Worm (Caenorhabditis elegans): Measurements from ENCODE around the gene Y41E3.8.
A peak's percentile ranks its signal among the peaks of the same experiment; 100 is the strongest.

Y41E3.8 gene

ce11 chrIV:15027334-15027733 lies 1.4 kb downstream of the Y41E3.8 start:
- TF ChIP-seq tab-1 (GFP tag; IDR thresholded peaks at IDR 0.05) (no peak), cog-1 (tag; optimal IDR thresholded peaks at IDR 0.05) (no peak)

DNA sequence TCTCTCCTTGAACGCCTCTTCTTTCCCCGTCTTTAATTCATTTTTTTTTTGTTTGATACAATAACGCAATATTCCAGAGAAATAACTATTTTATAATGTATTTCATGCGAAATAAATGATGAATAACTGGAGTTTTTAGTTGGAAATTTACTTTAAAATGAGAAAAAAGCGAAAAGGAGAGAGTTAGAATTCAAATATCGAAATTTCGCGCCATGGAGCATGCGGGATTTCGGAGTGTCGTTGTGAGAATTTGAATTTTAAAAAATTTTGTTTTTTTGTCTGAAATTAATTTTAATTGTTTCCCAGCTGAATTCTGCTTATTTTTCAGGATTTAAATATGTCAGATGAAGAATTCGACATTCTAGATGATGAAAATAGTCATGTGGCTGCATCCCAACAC lies 3.4 kb downstream of the Y41E3.8 start, which contains the start of gene fcd-2:
fcd-2 (plus strand) TSS at position 327 of the 400 bp plus-strand sequence.
- TF ChIP-seq ztf-23 (GFP tag; IDR thresholded peaks at IDR 0.05) (peak; percentile 12; the same call in 1 of the 2 replicates), T22C8.4 (GFP tag; IDR thresholded peaks at IDR 0.05) (no peak)

DNA sequence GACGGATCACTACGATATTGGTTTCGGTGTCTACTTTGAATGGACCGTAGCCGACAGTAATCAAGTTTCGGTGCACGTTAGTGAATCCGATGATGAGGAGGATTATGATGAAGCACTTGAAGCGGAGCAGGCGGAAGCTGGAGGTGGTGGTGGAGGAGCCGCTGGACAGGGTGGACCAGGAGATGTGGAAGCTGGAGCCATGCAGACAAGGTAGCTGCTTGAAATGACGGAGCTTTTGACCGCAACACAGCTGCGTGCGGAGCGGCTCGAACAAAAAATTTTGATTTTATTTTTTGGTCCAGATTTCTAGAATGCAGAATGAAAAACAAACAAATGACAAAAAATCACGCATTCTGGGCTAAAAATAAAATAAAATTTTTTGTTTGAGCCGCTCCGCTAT lies 4.4 kb downstream of the Y41E3.8 start:
- no peak for TF ChIP-seq klf-2 (GFP tag; conservative IDR thresholded peaks at IDR 0.05)
- TF ChIP-seq ztf-23 (GFP tag; IDR thresholded peaks at IDR 0.05), result no peak
- no peak for TF ChIP-seq med-1 (GFP tag; optimal IDR thresholded peaks at IDR 0.05; ENCODE audit: insufficient read depth)
- TF ChIP-seq T22C8.4 (GFP tag; IDR thresholded peaks at IDR 0.05), result no peak
- TF ChIP-seq ref-1 (GFP tag; conservative IDR thresholded peaks at IDR 0.05), result no peak
- no peak for TF ChIP-seq tab-1 (GFP tag; IDR thresholded peaks at IDR 0.05)
- TF ChIP-seq flt-1 (GFP tag; IDR thresholded peaks at IDR 0.05), result no peak
- no peak for TF ChIP-seq cog-1 (tag; optimal IDR thresholded peaks at IDR 0.05)
- TF ChIP-seq ztf-29 (GFP tag; IDR thresholded peaks at IDR 0.05), result no peak

DNA sequence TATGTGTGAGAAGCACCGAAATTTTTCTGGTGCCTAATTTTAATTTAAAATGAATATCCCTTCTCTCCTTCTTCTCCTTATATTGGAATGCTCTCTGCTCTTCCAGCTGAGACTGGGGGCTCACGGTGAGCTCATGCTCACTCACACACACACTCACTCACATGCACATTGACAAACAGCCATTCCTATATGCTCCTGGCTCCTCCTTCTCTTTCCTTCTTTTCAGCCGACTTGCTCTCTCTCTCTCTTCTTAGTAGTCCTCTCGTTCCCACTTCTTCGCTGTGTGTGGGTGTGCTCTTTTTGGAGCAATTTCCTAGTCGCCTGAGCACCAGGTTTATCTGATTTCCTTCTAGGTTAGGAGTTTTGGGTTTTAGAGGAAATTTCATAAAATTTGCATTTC lies 7.8 kb downstream of the Y41E3.8 start:
- TF ChIP-seq tab-1 (GFP tag; IDR thresholded peaks at IDR 0.05), result no peak
- no peak for TF ChIP-seq ref-1 (GFP tag; conservative IDR thresholded peaks at IDR 0.05)
- no peak for TF ChIP-seq flt-1 (GFP tag; IDR thresholded peaks at IDR 0.05)
- TF ChIP-seq ztf-23 (GFP tag; IDR thresholded peaks at IDR 0.05), result no peak
- no peak for TF ChIP-seq T22C8.4 (GFP tag; IDR thresholded peaks at IDR 0.05)
- no peak for TF ChIP-seq cog-1 (tag; optimal IDR thresholded peaks at IDR 0.05)
- no peak for TF ChIP-seq klf-2 (GFP tag; conservative IDR thresholded peaks at IDR 0.05)
- no peak for TF ChIP-seq ztf-29 (GFP tag; IDR thresholded peaks at IDR 0.05)
- TF ChIP-seq med-1 (GFP tag; optimal IDR thresholded peaks at IDR 0.05; ENCODE audit: insufficient read depth), result no peak

DNA sequence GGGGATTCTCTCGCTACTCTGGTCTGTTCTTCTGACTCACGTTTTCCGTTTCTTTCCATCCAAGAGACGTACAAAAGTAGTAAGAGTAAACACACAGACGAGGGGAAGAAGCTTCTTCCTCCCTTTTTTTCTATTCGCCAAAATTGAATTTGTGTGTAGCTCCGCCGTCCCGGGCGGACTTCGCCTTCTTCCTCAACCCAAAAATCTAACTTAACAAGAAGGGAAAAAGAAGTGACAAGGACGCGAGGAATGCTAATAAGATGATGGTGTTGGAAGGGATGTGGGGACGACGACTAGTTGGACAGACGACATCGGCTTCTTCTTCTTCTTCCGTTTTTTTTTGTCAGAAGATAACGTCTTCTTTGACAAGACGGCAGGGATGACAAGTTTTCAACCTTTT lies 11.8 kb downstream of the Y41E3.8 start:
- TF ChIP-seq med-1 (GFP tag; optimal IDR thresholded peaks at IDR 0.05; ENCODE audit: insufficient read depth) (no peak), ref-1 (GFP tag; conservative IDR thresholded peaks at IDR 0.05) (no peak)

DNA sequence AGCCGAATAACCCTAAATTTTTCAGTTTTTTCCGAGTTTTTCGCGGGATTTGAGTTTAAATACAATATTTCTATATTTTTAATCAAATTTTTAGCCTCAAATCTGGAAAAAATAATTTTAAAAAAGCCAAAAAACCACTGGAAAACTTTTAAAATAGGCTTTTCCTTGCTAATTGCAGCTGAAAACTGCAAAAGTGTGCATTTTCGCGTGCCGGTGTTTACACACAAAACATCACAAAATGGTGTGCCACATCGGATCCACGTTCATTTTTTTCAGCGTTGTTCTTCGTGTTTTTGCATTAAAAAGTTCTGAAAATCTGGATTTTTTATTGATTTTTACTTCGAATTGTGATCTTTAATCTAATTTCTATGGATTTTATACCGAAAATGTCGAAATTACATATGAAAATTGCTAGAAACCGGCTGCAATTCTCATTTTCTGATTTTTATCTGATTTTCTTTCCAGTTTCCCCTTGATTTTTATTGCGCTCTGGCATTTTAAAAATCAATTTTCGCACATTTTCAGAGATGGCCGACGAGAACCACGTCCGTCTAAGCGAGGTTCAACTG lies 15.2 kb downstream of the Y41E3.8 start, which contains the start of gene Y41E3.7:
Y41E3.7 (plus strand) TSS at position 519 of the 569 bp plus-strand sequence.
- no peak for TF ChIP-seq klf-2 (GFP tag; conservative IDR thresholded peaks at IDR 0.05)
- TF ChIP-seq cog-1 (tag; optimal IDR thresholded peaks at IDR 0.05), result no peak
- TF ChIP-seq flt-1 (GFP tag; IDR thresholded peaks at IDR 0.05), result no peak
- no peak for TF ChIP-seq T22C8.4 (GFP tag; IDR thresholded peaks at IDR 0.05)

DNA sequence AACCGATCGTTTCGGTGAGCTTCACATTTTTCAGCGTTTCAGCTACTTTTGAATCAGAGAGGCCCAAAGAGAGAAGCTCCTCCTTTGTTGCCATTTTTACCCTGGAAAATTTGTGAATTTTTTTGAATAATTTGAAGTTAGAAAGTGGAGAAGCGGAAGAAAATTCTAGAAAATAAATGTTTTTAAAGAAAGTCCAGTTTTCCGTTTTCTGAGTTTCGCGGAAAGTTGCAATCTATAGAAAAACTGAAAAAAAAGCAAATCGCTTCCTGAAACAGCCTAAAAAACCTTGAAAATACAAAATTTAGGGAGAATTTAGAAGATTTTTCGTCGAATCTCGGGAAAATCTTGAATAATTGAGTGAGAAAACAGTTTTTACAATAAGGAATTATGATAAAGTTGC lies 15.7 kb downstream of the Y41E3.8 start, which contains the start of gene qars-1:
qars-1 (minus strand) TSS at position 101 of the 400 bp plus-strand sequence.
- TF ChIP-seq ztf-23 (GFP tag; IDR thresholded peaks at IDR 0.05) (no peak), flt-1 (GFP tag; IDR thresholded peaks at IDR 0.05) (no peak), klf-2 (GFP tag; conservative IDR thresholded peaks at IDR 0.05) (no peak), ztf-29 (GFP tag; IDR thresholded peaks at IDR 0.05) (no peak), T22C8.4 (GFP tag; IDR thresholded peaks at IDR 0.05) (no peak), med-1 (GFP tag; optimal IDR thresholded peaks at IDR 0.05; ENCODE audit: insufficient read depth) (no peak), cog-1 (tag; optimal IDR thresholded peaks at IDR 0.05) (no peak), ref-1 (GFP tag; conservative IDR thresholded peaks at IDR 0.05) (no peak), tab-1 (GFP tag; IDR thresholded peaks at IDR 0.05) (no peak)

ce11 chrIV:15012154-15012892 lies 16.5 kb downstream of the Y41E3.8 start:
- TF ChIP-seq flt-1 (GFP tag; IDR thresholded peaks at IDR 0.05) (no peak), med-1 (GFP tag; optimal IDR thresholded peaks at IDR 0.05; ENCODE audit: insufficient read depth) (no peak)

DNA sequence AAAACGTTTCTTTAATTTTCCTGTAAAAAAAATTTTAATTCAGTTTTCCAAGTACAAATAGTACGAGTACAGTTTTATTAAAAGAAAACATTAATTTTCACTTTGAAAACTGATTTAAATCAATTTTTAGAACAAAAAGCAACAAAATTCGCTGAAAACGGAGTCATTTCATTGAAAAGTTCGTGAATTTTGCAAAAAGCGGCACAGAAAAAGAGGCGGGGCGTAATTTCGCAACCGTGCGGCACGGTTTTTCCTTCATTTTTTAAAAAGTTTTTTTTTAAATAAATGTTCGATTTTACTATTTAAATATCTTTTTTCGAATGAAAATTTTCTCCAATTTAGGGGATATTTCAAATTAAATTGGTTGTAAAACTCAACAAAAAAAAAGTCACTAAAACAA lies 17.6 kb downstream of the Y41E3.8 start:
- TF ChIP-seq ztf-23 (GFP tag; IDR thresholded peaks at IDR 0.05) (no peak), ztf-29 (GFP tag; IDR thresholded peaks at IDR 0.05) (no peak), cog-1 (tag; optimal IDR thresholded peaks at IDR 0.05) (no peak), T22C8.4 (GFP tag; IDR thresholded peaks at IDR 0.05) (no peak), flt-1 (GFP tag; IDR thresholded peaks at IDR 0.05) (no peak), tab-1 (GFP tag; IDR thresholded peaks at IDR 0.05) (no peak), med-1 (GFP tag; optimal IDR thresholded peaks at IDR 0.05; ENCODE audit: insufficient read depth) (no peak), ref-1 (GFP tag; conservative IDR thresholded peaks at IDR 0.05) (no peak), klf-2 (GFP tag; conservative IDR thresholded peaks at IDR 0.05) (no peak)

ce11 chrIV:15008200-15008599 lies 20.6 kb downstream of the Y41E3.8 start:
- TF ChIP-seq ref-1 (GFP tag; conservative IDR thresholded peaks at IDR 0.05), result no peak
- TF ChIP-seq ztf-29 (GFP tag; IDR thresholded peaks at IDR 0.05), result no peak
- TF ChIP-seq tab-1 (GFP tag; IDR thresholded peaks at IDR 0.05), result no peak
- no peak for TF ChIP-seq ztf-23 (GFP tag; IDR thresholded peaks at IDR 0.05)
- TF ChIP-seq cog-1 (tag; optimal IDR thresholded peaks at IDR 0.05), result no peak
- TF ChIP-seq flt-1 (GFP tag; IDR thresholded peaks at IDR 0.05), result no peak
- TF ChIP-seq med-1 (GFP tag; optimal IDR thresholded peaks at IDR 0.05; ENCODE audit: insufficient read depth), result no peak
- TF ChIP-seq klf-2 (GFP tag; conservative IDR thresholded peaks at IDR 0.05), result no peak
- no peak for TF ChIP-seq T22C8.4 (GFP tag; IDR thresholded peaks at IDR 0.05)
